Worm (Caenorhabditis elegans): ENCODE results near the gene Y1A5A.1.
A peak's percentile ranks its signal among the peaks of the same experiment; 100 is the strongest.

Y1A5A.1 gene

DNA sequence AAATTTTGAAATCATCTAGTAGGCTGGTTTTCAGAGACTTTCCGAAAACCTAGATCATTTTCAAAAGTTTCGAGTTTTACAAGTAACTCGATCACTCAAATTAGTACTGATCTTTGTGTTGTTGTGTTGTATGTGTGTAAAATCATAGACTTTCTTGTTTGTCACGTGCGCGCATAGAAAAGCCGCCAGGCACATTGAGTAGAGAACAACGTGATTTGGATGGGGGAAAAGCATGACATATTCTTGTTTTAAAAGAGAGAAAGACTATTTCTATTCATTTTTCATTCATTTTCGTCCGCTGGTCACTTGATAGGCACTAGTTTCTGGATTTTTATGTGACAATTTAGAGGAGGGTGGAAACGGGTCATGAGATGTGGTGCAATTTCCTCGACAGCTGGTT, 32.2 kb downstream of the Y1A5A.1 start:
- TF ChIP-seq egl-5 (tag; optimal IDR thresholded peaks at IDR 0.05) (peak; percentile 65), pha-4 (tag; optimal IDR thresholded peaks at IDR 0.05) (peak; percentile 45), fkh-2 (tag; optimal IDR thresholded peaks at IDR 0.05) (no peak), nhr-43 (tag; optimal IDR thresholded peaks at IDR 0.05; ENCODE audit: poor library complexity, severe bottlenecking) (peak; percentile 63), nhr-12 (tag; optimal IDR thresholded peaks at IDR 0.05) (no peak), ZK546.5 (tag; optimal IDR thresholded peaks at IDR 0.05) (no peak), mdl-1 (tag; optimal IDR thresholded peaks at IDR 0.05) (peak; percentile 24), nhr-11 (tag; optimal IDR thresholded peaks at IDR 0.05) (peak; percentile 42), nfya-1 (tag; optimal IDR thresholded peaks at IDR 0.05; ENCODE audit: insufficient read depth) (peak; percentile 43), nhr-23 (tag; optimal IDR thresholded peaks at IDR 0.05) (peak; percentile 19)

DNA sequence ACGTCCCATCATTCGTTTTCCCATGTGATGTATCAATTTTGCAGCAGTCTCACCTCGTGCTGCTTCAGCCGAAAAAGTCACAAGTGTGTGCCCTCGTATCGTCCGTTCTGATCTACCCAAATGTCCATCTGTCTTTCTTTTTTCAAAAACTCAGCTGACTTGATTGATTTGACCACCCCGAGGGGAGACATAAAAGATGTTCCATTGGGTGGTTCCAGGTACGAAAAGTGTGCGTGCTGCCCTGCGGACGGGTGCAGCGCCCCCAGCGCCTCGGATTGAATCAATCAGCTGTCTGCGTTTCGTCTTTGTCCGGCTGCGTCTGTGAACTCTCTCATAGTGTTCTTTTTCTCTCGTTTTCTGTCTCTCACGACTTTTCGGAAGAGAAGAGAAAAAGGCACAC, 33.2 kb downstream of the Y1A5A.1 start:
- TF ChIP-seq ama-1 (optimal IDR thresholded peaks at IDR 0.05) (peak; percentile 82), nhr-67 (tag; optimal IDR thresholded peaks at IDR 0.05) (no peak), ZK546.5 (tag; optimal IDR thresholded peaks at IDR 0.05) (no peak), fkh-2 (tag; optimal IDR thresholded peaks at IDR 0.05) (no peak), unc-62 (GFP tag; optimal IDR thresholded peaks at IDR 0.05) (peak; percentile 15), nhr-77 (tag; optimal IDR thresholded peaks at IDR 0.05) (no peak), nhr-23 (tag; optimal IDR thresholded peaks at IDR 0.05) (peak; percentile 74), pqm-1 (tag; optimal IDR thresholded peaks at IDR 0.05) (no peak), jun-1 (tag; optimal IDR thresholded peaks at IDR 0.05) (peak; percentile 33), ceh-28 (tag; optimal IDR thresholded peaks at IDR 0.05) (peak; percentile 69), elt-3 (tag; optimal IDR thresholded peaks at IDR 0.05) (no peak), nhr-237 (tag; optimal IDR thresholded peaks at IDR 0.05) (no peak), tbx-2 (tag; optimal IDR thresholded peaks at IDR 0.05) (peak; percentile 40), nhr-11 (tag; optimal IDR thresholded peaks at IDR 0.05) (no peak), nhr-25 (tag; optimal IDR thresholded peaks at IDR 0.05) (peak; percentile 6), mml-1 (tag; optimal IDR thresholded peaks at IDR 0.05) (no peak), eor-1 (tag; optimal IDR thresholded peaks at IDR 0.05) (no peak), nhr-43 (tag; optimal IDR thresholded peaks at IDR 0.05; ENCODE audit: poor library complexity, severe bottlenecking) (peak; percentile 85), nhr-12 (tag; optimal IDR thresholded peaks at IDR 0.05) (no peak), lin-15B (tag; optimal IDR thresholded peaks at IDR 0.05) (peak; percentile 23), ceh-82 (tag; optimal IDR thresholded peaks at IDR 0.05) (no peak), elt-1 (tag; optimal IDR thresholded peaks at IDR 0.05) (peak; percentile 84), ceh-16 (tag; optimal IDR thresholded peaks at IDR 0.05) (no peak), nfya-1 (tag; optimal IDR thresholded peaks at IDR 0.05; ENCODE audit: insufficient read depth) (peak; percentile 69), egl-5 (tag; optimal IDR thresholded peaks at IDR 0.05) (peak; percentile 16), lin-39 (tag; optimal IDR thresholded peaks at IDR 0.05) (peak; percentile 98), zag-1 (tag; optimal IDR thresholded peaks at IDR 0.05) (no peak), unc-39 (tag; optimal IDR thresholded peaks at IDR 0.05) (no peak), R02D3.7 (tag; optimal IDR thresholded peaks at IDR 0.05) (no peak), fos-1 (tag; optimal IDR thresholded peaks at IDR 0.05) (no peak), sea-2 (GFP tag; optimal IDR thresholded peaks at IDR 0.05) (no peak), skn-1 (tag; optimal IDR thresholded peaks at IDR 0.05) (no peak), pha-4 (tag; optimal IDR thresholded peaks at IDR 0.05) (peak; percentile 39), nhr-76 (tag; optimal IDR thresholded peaks at IDR 0.05) (no peak), mdl-1 (tag; optimal IDR thresholded peaks at IDR 0.05) (no peak), ztf-4 (tag; optimal IDR thresholded peaks at IDR 0.05) (no peak), snpc-4 (tag; optimal IDR thresholded peaks at IDR 0.05) (no peak), ceh-9 (tag; optimal IDR thresholded peaks at IDR 0.05) (no peak), nhr-28 (tag; optimal IDR thresholded peaks at IDR 0.05) (no peak), daf-12 (tag; optimal IDR thresholded peaks at IDR 0.05) (no peak), elt-2 (tag; optimal IDR thresholded peaks at IDR 0.05) (peak; percentile 26), hmg-11 (tag; optimal IDR thresholded peaks at IDR 0.05) (peak; percentile 66), fkh-10 (GFP tag; optimal IDR thresholded peaks at IDR 0.05) (no peak), lsy-12 (tag; optimal IDR thresholded peaks at IDR 0.05) (peak; percentile 33), ztf-11 (tag; optimal IDR thresholded peaks at IDR 0.05) (no peak), aly-2 (tag; optimal IDR thresholded peaks at IDR 0.05) (no peak), egl-27 (tag; optimal IDR thresholded peaks at IDR 0.05) (no peak)
